Fruit fly (Drosophila melanogaster) whole organism, wandering third instar larva: ENCODE results near the gene CG5151.
A peak's percentile ranks its signal among the peaks of the same experiment; 100 is the strongest.

Experiments used
- Abd-B ChIP-seq: fragments of >200 bp; optimal IDR thresholded peaks from 2 replicates; lab custom pipeline; 2017; ENCODE audit warnings: missing biosample characterization, missing genetic modification characterization
- CG32264 ChIP-seq: fragments of 200-800 bp; sonication (Bioruptor generic); optimal IDR thresholded peaks from 2 replicates; lab custom pipeline; 2016; ENCODE audit warnings: missing biosample characterization, missing genetic modification characterization
- CG9705 ChIP-seq: fragments of 200-800 bp; sonication (Bioruptor generic); optimal IDR thresholded peaks from 2 replicates; lab custom pipeline; 2018; ENCODE audit warnings: missing biosample characterization, mild to moderate bottlenecking, missing genetic modification characterization
- CrebA ChIP-seq: fragments of 200-800 bp; sonication (Bioruptor generic); optimal IDR thresholded peaks from 2 replicates; lab custom pipeline; 2016; ENCODE audit warnings: missing biosample characterization, mild to moderate bottlenecking, missing genetic modification characterization, borderline replicate concordance
- Dfd ChIP-seq: fragments of >200 bp; optimal IDR thresholded peaks from 2 replicates; lab custom pipeline; 2017; ENCODE audit warnings: missing biosample characterization, missing genetic modification characterization
- Dif ChIP-seq: fragments of 200-275, 200-300 bp; sonication (Bioruptor generic); optimal IDR thresholded peaks from 2 replicates; lab custom pipeline; 2018; ENCODE audit warnings: missing biosample characterization, missing genetic modification characterization; ENCODE audit not compliant: partially characterized antibody
- GATAd ChIP-seq: sonication (Bioruptor generic); optimal IDR thresholded peaks from 2 replicates; lab custom pipeline; 2016; ENCODE audit warnings: missing biosample characterization, missing genetic modification characterization
- HLH106 ChIP-seq: fragments of 200-800 bp; optimal IDR thresholded peaks from 3 replicates; lab custom pipeline; 2019; ENCODE audit warnings: missing biosample characterization, mild to moderate bottlenecking, missing genetic modification characterization, moderate library complexity
- Hnf4 ChIP-seq: fragments of 200-800 bp; sonication (Bioruptor generic); optimal IDR thresholded peaks from 2 replicates; lab custom pipeline; 2016; ENCODE audit warnings: missing biosample characterization, mild to moderate bottlenecking, missing genetic modification characterization
- Hr78 ChIP-seq: fragments of >200 bp; optimal IDR thresholded peaks from 2 replicates; lab custom pipeline; 2017; ENCODE audit warnings: missing biosample characterization, missing genetic modification characterization
- Hr83 ChIP-seq: fragments of 200-300 bp; sonication (Bioruptor generic); optimal IDR thresholded peaks from 2 replicates; lab custom pipeline; 2016; ENCODE audit warnings: missing biosample characterization, mild to moderate bottlenecking, missing genetic modification characterization, moderate library complexity; ENCODE audit not compliant: poor library complexity, severe bottlenecking
- Jra ChIP-seq: sonication (Bioruptor generic); optimal IDR thresholded peaks from 2 replicates; lab custom pipeline; 2016; ENCODE audit warnings: missing biosample characterization, missing genetic modification characterization
- Mio ChIP-seq: sonication (Bioruptor generic); optimal IDR thresholded peaks from 2 replicates; lab custom pipeline; 2016; ENCODE audit warnings: missing biosample characterization, missing genetic modification characterization
- Myc ChIP-seq: fragments of >200 bp; optimal IDR thresholded peaks from 2 replicates; lab custom pipeline; 2017
- N ChIP-seq: fragments of >200 bp; optimal IDR thresholded peaks from 2 replicates; lab custom pipeline; 2018; ENCODE audit warnings: missing biosample characterization, missing external identifiers, missing genetic modification characterization
- OdsH ChIP-seq: fragments of 200-800 bp; sonication (Bioruptor generic); optimal IDR thresholded peaks from 2 replicates; lab custom pipeline; 2016; ENCODE audit warnings: missing biosample characterization, mild to moderate bottlenecking, missing genetic modification characterization
- Rel ChIP-seq, 2 experiments: fragments of 200-800 bp; sonication (Bioruptor generic) in 1 of 2; optimal IDR thresholded peaks; 2 replicates in 1 of 2; 3 replicates in 1 of 2; lab custom pipeline; 2016 to 2019; ENCODE audit warnings: mild to moderate bottlenecking in 2 of 2, missing biosample characterization in 2 of 2, missing genetic modification characterization in 2 of 2, moderate library complexity in 1 of 2
- Sp1 ChIP-seq: fragments of 200-800 bp; sonication (Bioruptor generic); optimal IDR thresholded peaks from 3 replicates; lab custom pipeline; 2019; ENCODE audit warnings: missing biosample characterization, mild to moderate bottlenecking, missing genetic modification characterization, moderate library complexity
- Vsx2 ChIP-seq: fragments of 200-300, 225-300 bp; sonication (Bioruptor generic); optimal IDR thresholded peaks from 2 replicates; lab custom pipeline; 2018; ENCODE audit warnings: missing biosample characterization, missing genetic modification characterization; ENCODE audit not compliant: partially characterized antibody
- br ChIP-seq: fragments of 200-800 bp; sonication (Bioruptor generic); optimal IDR thresholded peaks from 2 replicates; lab custom pipeline; 2016; ENCODE audit warnings: missing biosample characterization, missing genetic modification characterization
- brk ChIP-seq: fragments of 200-800 bp; sonication (Bioruptor generic); optimal IDR thresholded peaks from 2 replicates; lab custom pipeline; 2016; ENCODE audit warnings: missing biosample characterization, mild to moderate bottlenecking, missing genetic modification characterization
- dl ChIP-seq, 2 experiments: fragments of 175-275, 200-275 bp in 1 of 2; fragments of 200-275 bp in 1 of 2; sonication (Bioruptor generic); optimal IDR thresholded peaks; lab custom pipeline; 2018; ENCODE audit warnings: mild to moderate bottlenecking in 2 of 2, missing biosample characterization in 2 of 2, missing genetic modification characterization in 2 of 2, moderate library complexity in 2 of 2; ENCODE audit not compliant: partially characterized antibody in 2 of 2, insufficient read depth in 1 of 2
- dmrt93B ChIP-seq: fragments of 200-800 bp; sonication (Bioruptor generic); optimal IDR thresholded peaks from 2 replicates; lab custom pipeline; 2018; ENCODE audit warnings: missing biosample characterization, mild to moderate bottlenecking, missing genetic modification characterization
- dsf ChIP-seq: sonication (Bioruptor generic); optimal IDR thresholded peaks from 2 replicates; lab custom pipeline; 2016; ENCODE audit warnings: missing biosample characterization, missing genetic modification characterization, borderline replicate concordance
- ey ChIP-seq: fragments of 200-800 bp; sonication (Bioruptor generic); optimal IDR thresholded peaks from 2 replicates; lab custom pipeline; 2016; ENCODE audit warnings: missing biosample characterization, missing genetic modification characterization
- foxo ChIP-seq, 2 experiments: fragments of 200-800 bp; sonication (Bioruptor generic); optimal IDR thresholded peaks; 2 replicates in 1 of 2; 3 replicates in 1 of 2; lab custom pipeline; 2016 to 2017; ENCODE audit warnings: missing biosample characterization in 2 of 2, missing genetic modification characterization in 2 of 2
- fru ChIP-seq: fragments of 200-800 bp; sonication (Bioruptor generic); optimal IDR thresholded peaks from 3 replicates; lab custom pipeline; 2016; ENCODE audit warnings: missing biosample characterization, mild to moderate bottlenecking, missing genetic modification characterization
- h ChIP-seq: fragments of 200-800 bp; sonication (Bioruptor generic); optimal IDR thresholded peaks from 3 replicates; lab custom pipeline; 2016; ENCODE audit warnings: missing biosample characterization, mild to moderate bottlenecking, missing genetic modification characterization
- jim ChIP-seq: fragments of 175-275, 200-325 bp; sonication (Bioruptor generic); optimal IDR thresholded peaks from 2 replicates; lab custom pipeline; 2016; ENCODE audit warnings: missing biosample characterization, mild to moderate bottlenecking, missing genetic modification characterization
- lola ChIP-seq: fragments of >200 bp; optimal IDR thresholded peaks from 2 replicates; lab custom pipeline; 2017; ENCODE audit warnings: missing biosample characterization, missing genetic modification characterization
- pan ChIP-seq: fragments of >200 bp; optimal IDR thresholded peaks from 2 replicates; lab custom pipeline; 2017
- psq ChIP-seq: fragments of 200-800 bp; sonication (Bioruptor generic); optimal IDR thresholded peaks from 3 replicates; lab custom pipeline; 2017; ENCODE audit warnings: missing biosample characterization, mild to moderate bottlenecking, missing genetic modification characterization, moderate library complexity
- rgr ChIP-seq: fragments of 200-800 bp; sonication (Bioruptor generic); optimal IDR thresholded peaks from 3 replicates; lab custom pipeline; 2016; ENCODE audit warnings: missing biosample characterization, mild to moderate bottlenecking, missing genetic modification characterization
- sage ChIP-seq: fragments of 200-800 bp; sonication (Bioruptor generic); optimal IDR thresholded peaks from 2 replicates; lab custom pipeline; 2016; ENCODE audit warnings: missing biosample characterization, mild to moderate bottlenecking, missing genetic modification characterization
- sv ChIP-seq: fragments of 200-800 bp; sonication (Bioruptor generic); optimal IDR thresholded peaks from 3 replicates; lab custom pipeline; 2016; ENCODE audit warnings: missing biosample characterization, missing genetic modification characterization
- tai ChIP-seq: sonication (Bioruptor generic); optimal IDR thresholded peaks from 2 replicates; lab custom pipeline; 2016; ENCODE audit warnings: missing biosample characterization, missing genetic modification characterization
- usp ChIP-seq: fragments of >200 bp; optimal IDR thresholded peaks from 2 replicates; lab custom pipeline; 2017; ENCODE audit warnings: missing biosample characterization, missing genetic modification characterization
- woc ChIP-seq: sonication (Bioruptor generic); optimal IDR thresholded peaks from 2 replicates; lab custom pipeline; 2016; ENCODE audit warnings: missing biosample characterization, mild to moderate bottlenecking, missing genetic modification characterization

The CG5151 gene

DNA sequence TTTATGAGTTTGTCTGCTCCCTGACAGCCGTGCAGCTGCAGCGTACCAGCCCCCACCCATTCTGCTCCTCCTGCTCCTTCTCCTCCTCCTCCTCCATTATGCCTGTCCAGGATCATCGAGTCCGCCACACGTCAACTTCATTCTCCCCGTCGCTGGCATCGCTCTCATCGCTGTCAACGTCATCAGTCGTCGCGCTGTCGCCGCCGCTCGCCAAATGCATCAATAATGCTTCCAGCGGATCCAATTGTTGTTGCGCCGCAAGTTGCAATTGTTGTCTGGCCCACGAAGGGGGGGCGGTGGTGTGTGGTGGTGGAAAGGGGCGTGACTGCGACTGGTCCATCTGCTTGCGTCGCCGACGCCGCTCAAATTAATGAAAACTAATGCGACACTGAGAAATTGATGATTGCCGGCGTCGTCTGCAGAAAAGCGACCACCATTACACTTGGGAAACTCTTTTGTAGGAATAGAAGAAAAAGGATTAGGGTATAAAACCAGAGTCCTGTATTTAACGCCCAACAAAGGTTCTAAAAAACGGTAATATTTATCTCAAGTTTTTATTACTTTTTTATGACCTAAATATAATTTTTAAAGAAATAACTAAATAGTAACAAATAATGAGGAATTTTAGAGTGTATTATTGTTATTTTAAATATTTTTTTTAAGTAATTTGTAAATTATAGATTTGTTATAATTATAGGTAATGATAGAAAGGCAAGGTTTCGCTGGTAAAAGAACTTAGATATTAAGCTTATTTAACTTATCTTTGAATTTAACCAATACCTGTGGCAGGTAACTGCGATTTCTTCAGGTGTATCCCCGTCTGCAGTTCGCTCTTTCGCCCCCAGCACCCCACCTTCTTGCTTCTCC is 24.8 kb upstream of the CG5151 start:
- TF ChIP-seq Hr78: no peak
- no peak for TF ChIP-seq Vsx2 (GFP tag; lab: Kevin White, UChicago)
- TF ChIP-seq dsf: no peak
- no peak for TF ChIP-seq Abd-B (GFP tag; lab: Kevin White, UChicago)
- no peak for TF ChIP-seq sage (GFP tag; lab: Kevin White, UChicago)
- no peak for TF ChIP-seq GATAd (GFP tag; lab: Kevin White, UChicago)
- TF ChIP-seq CG32264 (GFP tag; lab: Kevin White, UChicago): no peak
- TF ChIP-seq dl (GFP tag; optimal IDR thresholded peaks at IDR 0.05; lab: Kevin White, UChicago; ENCODE audit: insufficient read depth in 1 of 2, partially characterized antibody in 2 of 2): no peak
- TF ChIP-seq woc: peak; percentile 62
- TF ChIP-seq sv (GFP tag; lab: Kevin White, UChicago): no peak
- no peak for TF ChIP-seq Myc (lab: Kevin White, UChicago)
- TF ChIP-seq OdsH (GFP tag; lab: Kevin White, UChicago): no peak
- TF ChIP-seq fru (GFP tag; lab: Kevin White, UChicago): no peak
- TF ChIP-seq Mio (GFP tag; lab: Kevin White, UChicago): no peak
- TF ChIP-seq dmrt93B: no peak
- TF ChIP-seq Jra (GFP tag; lab: Kevin White, UChicago): no peak
- no peak for TF ChIP-seq Rel (GFP tag; optimal IDR thresholded peaks at IDR 0.05; lab: Kevin White, UChicago)
- no peak for TF ChIP-seq Rel (tag; optimal IDR thresholded peaks at IDR 0.05; lab: Kevin White, UChicago)
- TF ChIP-seq usp (GFP tag; lab: Kevin White, UChicago): no peak
- TF ChIP-seq brk (GFP tag; lab: Kevin White, UChicago): no peak
- no peak for TF ChIP-seq Hnf4 (GFP tag; lab: Kevin White, UChicago)
- no peak for TF ChIP-seq Dfd
- TF ChIP-seq CrebA (GFP tag; lab: Kevin White, UChicago): no peak
- TF ChIP-seq pan: no peak
- TF ChIP-seq tai (GFP tag; lab: Kevin White, UChicago): no peak
- no peak for TF ChIP-seq lola (GFP tag; lab: Kevin White, UChicago)
- no peak for TF ChIP-seq Hr83 (GFP tag; lab: Kevin White, UChicago)
- TF ChIP-seq N (GFP tag; lab: Kevin White, UChicago): no peak
- TF ChIP-seq jim: no peak
- TF ChIP-seq CG9705 (GFP tag; lab: Kevin White, UChicago): no peak
- peak; percentile 14 for TF ChIP-seq h (GFP tag; lab: Kevin White, UChicago)
- peak; percentile 46 for TF ChIP-seq Sp1
- peak in 1 of 2 experiments; percentile 60 for TF ChIP-seq foxo (GFP tag; optimal IDR thresholded peaks at IDR 0.05; lab: Kevin White, UChicago)
- TF ChIP-seq HLH106 (tag; lab: Kevin White, UChicago): peak; percentile 50
- TF ChIP-seq psq: peak; percentile 35
- TF ChIP-seq rgr (GFP tag; lab: Kevin White, UChicago): no peak
- no peak for TF ChIP-seq br (GFP tag; lab: Kevin White, UChicago)
- no peak for TF ChIP-seq ey (GFP tag; lab: Kevin White, UChicago)
- TF ChIP-seq Dif (GFP tag; lab: Kevin White, UChicago): no peak

- TF ChIP-seq CG32264 (GFP tag; lab: Kevin White, UChicago): no peak
- TF ChIP-seq lola (GFP tag; lab: Kevin White, UChicago): no peak
- no peak for TF ChIP-seq dsf
- TF ChIP-seq HLH106 (tag; lab: Kevin White, UChicago): no peak
- TF ChIP-seq rgr (GFP tag; lab: Kevin White, UChicago): no peak
- no peak for TF ChIP-seq h (GFP tag; lab: Kevin White, UChicago)
- TF ChIP-seq Abd-B (GFP tag; lab: Kevin White, UChicago): no peak
- TF ChIP-seq fru (GFP tag; lab: Kevin White, UChicago): no peak
- TF ChIP-seq Dif (GFP tag; lab: Kevin White, UChicago): no peak
- no peak for TF ChIP-seq woc
- no peak for TF ChIP-seq Mio (GFP tag; lab: Kevin White, UChicago)
- TF ChIP-seq usp (GFP tag; lab: Kevin White, UChicago): no peak
- no peak for TF ChIP-seq Rel (GFP tag; optimal IDR thresholded peaks at IDR 0.05; lab: Kevin White, UChicago)
- TF ChIP-seq Rel (tag; optimal IDR thresholded peaks at IDR 0.05; lab: Kevin White, UChicago): no peak
- TF ChIP-seq GATAd (GFP tag; lab: Kevin White, UChicago): no peak
- TF ChIP-seq Hr83 (GFP tag; lab: Kevin White, UChicago): no peak
- TF ChIP-seq CG9705 (GFP tag; lab: Kevin White, UChicago): no peak
- no peak for TF ChIP-seq sage (GFP tag; lab: Kevin White, UChicago)
- no peak for TF ChIP-seq Jra (GFP tag; lab: Kevin White, UChicago)
- TF ChIP-seq dmrt93B: no peak
Observed at dm6 chr3L:16183493-16183892, 19.0 kb upstream of the CG5151 start.
